Worm (Caenorhabditis elegans) whole organism, mixed stage, embryonic: ENCODE data around the gene fbxb-88.
"Not testable (repeated sequence)": the region's sequence is repeated elsewhere in the genome, so short reads cannot be mapped to it uniquely, and the experiment has no call there.

ENCODE experiments used
- M03D4.4 ChIP-seq: sonication (generic microtip); optimal IDR thresholded peaks from 2 replicates; lab custom pipeline; 2017; ENCODE audit warnings: mild to moderate bottlenecking, missing genetic modification characterization, missing compliant biosample characterization
- bed-3 ChIP-seq: fragments of 200-800 bp; sonication (Bioruptor generic); optimal IDR thresholded peaks from 3 replicates; lab custom pipeline; 2018; ENCODE audit warnings: mild to moderate bottlenecking, missing genetic modification characterization, moderate library complexity, missing compliant biosample characterization
- blmp-1 ChIP-seq: fragments of 150-350 bp; optimal IDR thresholded peaks from 2 replicates; lab custom pipeline; 2014; ENCODE audit warnings: missing biosample characterization, missing genetic modification characterization
- ceh-39 ChIP-seq: fragments of 150-350 bp; optimal IDR thresholded peaks from 2 replicates; lab custom pipeline; 2014; ENCODE audit warnings: missing biosample characterization, missing genetic modification characterization
- ces-1 ChIP-seq: fragments of 150-350 bp; optimal IDR thresholded peaks from 2 replicates; lab custom pipeline; 2014; ENCODE audit warnings: missing biosample characterization, missing genetic modification reagents, missing genetic modification characterization
- cnd-1 ChIP-seq: fragments of 200-800 bp; sonication (Bioruptor generic); optimal IDR thresholded peaks from 2 replicates; lab custom pipeline; 2018; ENCODE audit warnings: mild to moderate bottlenecking, missing genetic modification characterization, missing compliant biosample characterization
- drap-1 ChIP-seq: fragments of 200-800 bp; sonication (Bioruptor generic); optimal IDR thresholded peaks from 3 replicates; lab custom pipeline; 2018; ENCODE audit warnings: mild to moderate bottlenecking, missing genetic modification characterization, missing compliant biosample characterization
- elt-1 ChIP-seq: sonication (generic microtip); optimal IDR thresholded peaks from 2 replicates; lab custom pipeline; 2017; ENCODE audit warnings: missing genetic modification characterization, mild to moderate bottlenecking, missing compliant biosample characterization, antibody characterized with exemption, moderate library complexity, borderline replicate concordance; ENCODE audit not compliant: insufficient read depth
- elt-3 ChIP-seq: fragments of 150-350 bp; optimal IDR thresholded peaks from 2 replicates; lab custom pipeline; 2014; ENCODE audit warnings: missing biosample characterization, missing genetic modification characterization
- ham-2 ChIP-seq: fragments of 200-800 bp; sonication (Bioruptor generic); optimal IDR thresholded peaks from 2 replicates; lab custom pipeline; 2018; ENCODE audit warnings: mild to moderate bottlenecking, missing genetic modification characterization, missing compliant biosample characterization
- hlh-1 ChIP-seq: fragments of 150-350 bp; optimal IDR thresholded peaks from 2 replicates; lab custom pipeline; 2014; ENCODE audit warnings: missing biosample characterization, missing genetic modification reagents, missing genetic modification characterization
- lin-32 ChIP-seq: fragments of 200-800 bp; sonication (Bioruptor generic); optimal IDR thresholded peaks from 2 replicates; lab custom pipeline; 2018; ENCODE audit warnings: mild to moderate bottlenecking, missing genetic modification characterization, missing compliant biosample characterization
- lsy-2 ChIP-seq: fragments of 150-350 bp; optimal IDR thresholded peaks from 2 replicates; lab custom pipeline; 2014; ENCODE audit warnings: missing biosample characterization, missing genetic modification characterization
- mab-5 ChIP-seq: fragments of 150-350 bp; optimal IDR thresholded peaks from 2 replicates; lab custom pipeline; 2014; ENCODE audit warnings: missing biosample characterization, missing genetic modification characterization
- mls-2 ChIP-seq: sonication (generic microtip); optimal IDR thresholded peaks from 2 replicates; lab custom pipeline; 2016; ENCODE audit warnings: mild to moderate bottlenecking, missing genetic modification characterization, moderate library complexity, missing compliant biosample characterization
- nhr-12 ChIP-seq: fragments of 150-350 bp; optimal IDR thresholded peaks from 2 replicates; lab custom pipeline; 2014; ENCODE audit warnings: missing biosample characterization, missing genetic modification characterization
- nhr-2 ChIP-seq: fragments of 150-350 bp; optimal IDR thresholded peaks from 2 replicates; lab custom pipeline; 2014; ENCODE audit warnings: missing biosample characterization, missing genetic modification characterization
- nhr-237 ChIP-seq: fragments of 150-350 bp; optimal IDR thresholded peaks from 2 replicates; lab custom pipeline; 2014; ENCODE audit warnings: missing biosample characterization, missing genetic modification characterization
- nhr-28 ChIP-seq: fragments of 150-350 bp; optimal IDR thresholded peaks from 2 replicates; lab custom pipeline; 2014; ENCODE audit warnings: missing biosample characterization, missing genetic modification characterization
- nhr-76 ChIP-seq: sonication (generic microtip); optimal IDR thresholded peaks from 2 replicates; lab custom pipeline; 2017; ENCODE audit warnings: missing biosample characterization, missing genetic modification characterization
- sem-2 ChIP-seq: fragments of 200-800 bp; sonication (Bioruptor generic); optimal IDR thresholded peaks from 2 replicates; lab custom pipeline; 2018; ENCODE audit warnings: mild to moderate bottlenecking, missing genetic modification characterization, missing compliant biosample characterization
- snpc-4 ChIP-seq: fragments of 150-350 bp; optimal IDR thresholded peaks from 2 replicates; lab custom pipeline; 2014; ENCODE audit warnings: missing biosample characterization, missing genetic modification characterization
- tbx-8 ChIP-seq: fragments of 200-800 bp; sonication (Bioruptor generic); optimal IDR thresholded peaks from 2 replicates; lab custom pipeline; 2018; ENCODE audit warnings: mild to moderate bottlenecking, missing genetic modification characterization, moderate library complexity, missing compliant biosample characterization
- unc-39 ChIP-seq: fragments of 150-350 bp; optimal IDR thresholded peaks from 2 replicates; lab custom pipeline; 2014; ENCODE audit warnings: missing biosample characterization, missing genetic modification characterization
- unc-62 ChIP-seq: fragments of 150-350 bp; optimal IDR thresholded peaks from 2 replicates; lab custom pipeline; 2014; ENCODE audit warnings: missing biosample characterization, missing genetic modification reagents, missing genetic modification characterization
- zip-8 ChIP-seq: fragments of 150-350 bp; optimal IDR thresholded peaks from 2 replicates; lab custom pipeline; 2014; ENCODE audit warnings: missing biosample characterization, missing genetic modification characterization
- ztf-11 ChIP-seq: fragments of 150-350 bp; optimal IDR thresholded peaks from 2 replicates; lab custom pipeline; 2014; ENCODE audit warnings: missing biosample characterization, missing genetic modification characterization

fbxb-88 gene

DNA sequence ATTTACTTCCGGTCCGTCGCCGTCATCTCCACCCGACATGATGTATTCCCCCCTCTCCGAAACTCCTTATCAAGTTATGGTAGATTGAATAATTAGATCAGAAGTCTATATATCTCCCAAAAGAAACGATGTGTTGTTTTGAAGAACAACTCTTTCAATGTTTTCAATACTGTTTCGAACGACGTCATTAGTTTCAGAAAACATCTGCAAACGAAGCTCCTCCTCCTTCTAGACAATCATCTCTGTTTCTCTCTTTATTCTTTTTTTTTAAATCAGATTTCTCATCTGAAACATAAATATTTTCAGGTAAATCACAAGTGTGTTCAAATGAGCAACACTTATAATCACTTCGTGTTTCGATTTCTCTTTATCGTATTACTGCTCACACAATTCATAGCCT, 22.2 kb upstream of the fbxb-88 start, which contains the start of gene T23B7.3:
T23B7.3 (plus strand) TSS at position 301 of the 400 bp plus-strand sequence.
- TF ChIP-seq lsy-2 (tag; lab: Kevin White, UChicago) (no peak), sem-2 (GFP tag; lab: Kevin White, UChicago) (no peak), ces-1 (GFP tag; lab: Kevin White, UChicago) (peak; percentile 5), unc-39 (no peak), nhr-237 (no peak), drap-1 (no peak)

DNA sequence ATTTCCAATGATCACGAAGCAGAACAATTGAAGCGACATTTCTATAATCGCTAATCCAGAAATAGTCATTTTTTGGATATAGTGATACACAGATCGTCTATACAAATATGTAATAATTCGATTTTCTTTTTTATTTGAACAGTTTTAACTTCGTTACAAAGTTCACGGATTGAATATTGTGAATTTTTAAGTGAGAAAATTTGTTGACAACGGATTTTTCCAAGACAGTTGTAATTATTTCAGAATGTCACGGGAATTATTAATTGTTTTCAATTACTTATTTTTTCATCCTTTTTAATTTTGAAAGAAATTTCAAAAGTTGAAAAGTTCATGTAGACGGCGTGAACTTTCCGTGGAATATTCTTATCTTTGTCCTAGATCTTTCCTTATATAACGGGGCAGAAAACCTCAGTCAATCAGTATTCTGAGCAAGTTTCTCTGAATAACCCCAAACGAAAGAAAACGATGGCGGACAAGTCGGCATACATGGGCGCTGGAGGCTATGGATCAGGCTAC, 14.5 kb upstream of the fbxb-88 start, which contains the start of the genes T23B7.2 and nspd-4:
T23B7.2 (minus strand) TSS at position 101 of the 516 bp plus-strand sequence.
nspd-4 (plus strand) TSS at position 466 of the 516 bp plus-strand sequence.
- not testable (repeated sequence) for TF ChIP-seq hlh-1 (tag; lab: Kevin White, UChicago); mab-5; drap-1
- TF ChIP-seq, all 35 proteins: peak for 0; not testable (repeated sequence) for 35

DNA sequence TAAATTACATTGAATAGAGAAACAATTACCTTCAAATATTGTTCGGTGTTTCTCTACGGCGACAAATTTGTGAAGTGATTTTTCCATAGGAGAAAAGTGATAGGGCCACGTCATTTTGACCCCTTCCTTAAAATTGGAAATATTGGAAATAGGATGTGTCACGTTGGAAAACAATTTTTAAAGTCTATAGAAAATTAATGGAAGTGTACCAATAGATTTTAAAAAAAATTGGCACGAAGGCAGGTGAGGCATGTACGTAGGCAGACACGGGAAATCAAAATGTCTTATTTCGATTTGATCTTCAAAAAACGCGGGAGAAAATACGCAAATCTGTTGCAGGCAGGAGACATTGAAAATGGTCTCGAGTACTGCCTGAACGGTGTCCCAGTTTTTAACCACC, 10.0 kb upstream of the fbxb-88 start, which contains the start of gene C33F10.12:
C33F10.12 (minus strand) TSS at position 101 of the 400 bp plus-strand sequence.
- TF ChIP-seq nhr-28 (tag; lab: Kevin White, UChicago) (no peak), nhr-12 (tag; lab: Kevin White, UChicago) (no peak), bed-3 (no peak), unc-62 (GFP tag; lab: Kevin White, UChicago) (no peak), ztf-11 (no peak), snpc-4 (tag; lab: Kevin White, UChicago) (no peak)

DNA sequence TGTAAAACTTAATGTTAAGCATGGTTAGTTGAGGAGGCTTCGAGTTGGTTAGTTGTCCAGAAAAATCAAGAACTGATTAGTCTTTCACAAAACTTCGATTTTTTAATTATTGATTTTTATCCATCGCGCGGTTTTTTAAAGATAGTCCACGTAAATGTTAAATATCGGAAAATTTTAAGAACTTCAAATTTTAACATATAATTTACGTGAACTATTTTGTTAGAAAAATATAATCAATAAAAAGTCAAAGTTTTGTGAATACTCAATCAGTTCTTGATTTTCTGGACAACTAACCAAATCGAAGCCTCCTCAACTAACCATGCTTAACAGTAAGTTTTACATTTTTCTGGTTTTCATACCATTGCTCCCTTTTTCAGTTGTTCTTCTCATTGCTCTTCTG, 7.1 kb upstream of the fbxb-88 start, which contains the start of the genes C33F10.11 and C33F10.1:
C33F10.11 (minus strand) TSS at position 101 of the 400 bp plus-strand sequence.
C33F10.1 (plus strand) TSS at position 263 of the 400 bp plus-strand sequence.
- no peak for TF ChIP-seq snpc-4 (tag; lab: Kevin White, UChicago)
- no peak for TF ChIP-seq ceh-39 (tag; lab: Kevin White, UChicago)
- TF ChIP-seq ham-2: no peak
- no peak for TF ChIP-seq sem-2 (GFP tag; lab: Kevin White, UChicago)
- TF ChIP-seq nhr-76 (tag; lab: Kevin White, UChicago): no peak
- no peak for TF ChIP-seq nhr-2 (tag; lab: Kevin White, UChicago)
- no peak for TF ChIP-seq ces-1 (GFP tag; lab: Kevin White, UChicago)
- no peak for TF ChIP-seq ztf-11
- no peak for TF ChIP-seq M03D4.4 (tag; lab: Kevin White, UChicago)
- TF ChIP-seq unc-62 (GFP tag; lab: Kevin White, UChicago): no peak
- TF ChIP-seq bed-3: no peak
- no peak for TF ChIP-seq elt-1 (tag; lab: Kevin White, UChicago)
- TF ChIP-seq mls-2 (tag; lab: Kevin White, UChicago): no peak

DNA sequence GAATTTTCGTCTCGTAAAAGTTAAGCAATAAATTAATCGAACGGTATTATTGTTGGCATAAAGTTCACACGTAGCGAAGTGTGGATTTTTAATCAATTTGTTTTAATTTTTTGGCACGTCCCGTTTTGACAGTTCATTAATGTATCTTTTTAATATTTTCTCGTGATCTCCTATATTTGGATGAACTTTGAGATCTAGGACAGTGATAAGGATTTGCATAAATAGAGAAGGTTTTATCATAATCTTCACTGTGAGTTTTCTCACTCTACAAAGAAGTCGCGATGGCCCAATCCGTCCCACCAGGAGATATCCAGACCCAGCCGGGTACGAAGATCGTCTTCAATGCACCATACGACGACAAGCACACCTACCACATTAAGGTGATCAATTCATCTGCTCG, 2.6 kb downstream of the fbxb-88 start, which contains the start of the genes C33F10.8 and msp-40:
C33F10.8 (minus strand) TSS at position 101 of the 400 bp plus-strand sequence.
msp-40 (plus strand) TSS at position 282 of the 400 bp plus-strand sequence.
- TF ChIP-seq ztf-11; lin-32 (GFP tag; lab: Kevin White, UChicago); snpc-4 (tag; lab: Kevin White, UChicago): not testable (repeated sequence)
- TF ChIP-seq, all 35 proteins: peak for 0; not testable (repeated sequence) for 35

DNA sequence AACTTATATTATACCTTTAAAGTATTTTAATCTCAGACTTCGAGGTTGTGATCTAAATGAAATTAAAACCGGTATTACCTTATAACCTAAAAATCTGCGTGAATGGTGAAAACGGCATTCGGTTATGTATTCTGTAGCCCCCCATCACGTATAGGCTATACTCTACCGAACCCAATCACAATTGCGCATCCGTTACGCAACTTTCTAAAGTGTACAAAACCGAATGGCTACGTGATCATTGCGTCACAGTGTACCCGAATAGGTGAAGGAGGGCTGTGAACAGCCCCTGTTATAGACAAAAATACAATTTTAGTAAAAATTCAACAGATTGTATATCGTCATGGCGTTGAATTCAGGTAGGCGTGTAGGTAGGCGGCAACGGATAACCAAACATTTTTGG, 5.1 kb downstream of the fbxb-88 start:
- TF ChIP-seq zip-8 (tag; lab: Kevin White, UChicago) (peak; percentile 96), cnd-1 (tag; lab: Kevin White, UChicago) (no peak), nhr-2 (tag; lab: Kevin White, UChicago) (peak; percentile 70)

DNA sequence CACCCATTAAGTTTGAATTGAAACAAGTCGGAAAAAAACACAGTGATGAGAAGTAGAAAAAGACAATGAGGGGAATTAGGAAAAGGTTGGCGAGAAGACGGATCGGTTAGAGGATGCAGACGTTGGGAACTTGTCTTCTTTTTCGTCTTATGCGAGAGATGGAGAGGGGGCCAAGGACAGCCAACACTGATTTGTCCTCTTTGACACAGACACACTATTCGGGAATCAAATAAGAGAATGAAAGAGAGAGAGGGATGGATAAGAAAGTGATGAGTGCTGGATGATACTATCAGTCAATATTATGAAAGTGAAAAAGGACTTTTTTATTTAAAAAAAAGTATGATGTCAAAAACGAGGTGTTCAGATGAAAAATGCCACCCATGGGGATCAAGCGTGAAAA, 5.9 kb downstream of the fbxb-88 start, which contains the start of gene lact-5:
lact-5 (minus strand) TSS at position 1 of the 400 bp plus-strand sequence.
- TF ChIP-seq nhr-12 (tag; lab: Kevin White, UChicago) (no peak), ztf-11 (no peak), nhr-28 (tag; lab: Kevin White, UChicago) (no peak), nhr-237 (no peak), elt-3 (no peak), tbx-8 (GFP tag; lab: Kevin White, UChicago) (no peak), blmp-1 (peak; percentile 69), lsy-2 (tag; lab: Kevin White, UChicago) (no peak)
